Fruit fly (Drosophila melanogaster): Measurements from ENCODE around the gene CG42544.

The CG42544 gene

DNA sequence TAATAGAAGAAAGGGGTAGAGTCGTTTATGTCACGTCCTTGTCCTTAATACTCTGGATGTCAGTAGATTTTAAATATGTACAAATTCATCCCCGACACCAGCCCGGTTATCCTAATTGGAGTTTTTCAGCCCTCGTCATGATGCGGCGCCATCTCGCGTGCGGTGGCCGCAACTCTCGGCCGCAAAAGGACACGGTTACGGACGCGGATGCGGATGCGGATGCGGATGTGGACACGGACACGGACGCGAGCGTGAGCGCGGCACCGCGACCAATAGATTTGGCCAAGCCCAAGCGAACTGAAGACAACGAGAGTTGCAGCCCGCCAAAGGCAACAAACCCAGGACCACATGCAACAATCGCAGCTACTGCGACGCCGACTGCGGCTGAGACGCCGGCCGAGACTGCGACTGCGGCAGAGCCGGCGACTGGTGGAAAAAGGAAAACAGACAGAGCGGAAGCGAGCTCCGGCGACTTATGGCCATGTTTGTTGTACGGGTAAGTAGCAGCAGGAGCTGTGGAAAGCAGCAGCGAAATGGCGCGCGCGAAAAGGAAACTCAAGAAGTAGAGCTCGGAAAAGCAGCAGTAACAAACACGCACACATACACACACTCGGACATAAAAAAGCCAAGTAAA, at the start of gene CG42544:
Gene CG42544, plus strand, starts transcription at position 138 of the 634 bp plus-strand sequence.
- no peak for TF ChIP-seq ttk (optimal IDR thresholded peaks at IDR 0.05)

DNA sequence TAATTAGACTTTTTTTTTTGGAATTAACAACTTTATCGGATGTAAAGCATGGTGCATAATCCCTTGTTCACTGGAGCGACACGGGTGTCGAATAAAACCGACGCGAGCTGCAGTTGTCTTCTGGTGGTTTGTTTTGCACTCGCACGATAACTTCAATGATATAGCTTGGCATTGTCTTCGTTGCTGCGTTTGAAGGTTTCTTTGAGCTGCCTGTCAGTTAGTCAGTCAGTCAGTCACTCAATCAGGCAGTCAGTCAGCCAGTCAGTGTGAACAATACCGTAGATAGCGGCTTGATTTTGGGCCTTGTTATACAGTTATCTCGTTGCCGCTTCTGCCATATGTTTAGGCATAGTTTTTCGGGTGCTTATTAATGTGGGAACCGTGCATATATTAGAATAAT, 44.8 kb upstream of the CG42544 start:
- TF ChIP-seq Sin3A (optimal IDR thresholded peaks at IDR 0.05) (no peak), insv (optimal IDR thresholded peaks at IDR 0.05) (no peak), h (optimal IDR thresholded peaks at IDR 0.05) (no peak), Myc (optimal IDR thresholded peaks at IDR 0.05) (no peak), psq (optimal IDR thresholded peaks at IDR 0.05) (no peak), ttk (optimal IDR thresholded peaks at IDR 0.05) (no peak)

DNA sequence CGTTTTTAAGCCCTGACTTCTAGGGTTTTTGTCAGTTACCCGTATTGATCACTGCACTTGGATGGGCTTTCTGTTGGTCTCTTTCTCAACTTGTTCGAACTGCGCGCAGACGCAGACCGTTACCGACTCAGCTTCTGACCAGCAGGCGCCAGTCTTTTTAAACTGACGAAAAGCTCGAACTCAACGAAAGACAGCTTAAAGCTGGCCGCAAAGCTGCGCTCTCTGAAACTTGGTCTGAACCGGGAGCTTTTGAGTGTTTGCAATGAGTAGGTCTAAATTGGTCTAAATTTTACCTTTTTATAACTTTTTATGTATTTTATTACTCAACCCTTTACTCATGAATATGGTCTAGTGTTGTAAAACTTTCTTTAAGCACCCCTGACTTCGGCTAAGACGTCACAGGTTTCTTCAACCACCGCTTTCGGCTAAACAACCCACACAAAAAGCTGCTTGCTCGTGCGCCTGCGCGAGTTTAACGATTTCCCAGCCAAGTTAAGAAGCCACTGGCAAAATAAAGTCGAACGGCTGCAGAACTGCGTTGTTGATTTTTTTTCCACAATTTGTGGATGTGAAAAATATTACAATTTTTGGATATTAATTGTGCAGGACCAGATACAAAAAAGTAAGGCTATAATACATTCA, 38.7 kb upstream of the CG42544 start, which contains the start of the genes Gld and Syt4:
Gene Gld, minus strand, starts transcription at position 137 of the 642 bp plus-strand sequence.
Gene Syt4, plus strand, starts transcription at position 499 of the 642 bp plus-strand sequence.
- TF ChIP-seq Myc (optimal IDR thresholded peaks at IDR 0.05) (no peak), psq (optimal IDR thresholded peaks at IDR 0.05) (no peak), Sin3A (optimal IDR thresholded peaks at IDR 0.05) (no peak), ttk (optimal IDR thresholded peaks at IDR 0.05) (no peak), h (optimal IDR thresholded peaks at IDR 0.05) (no peak), insv (optimal IDR thresholded peaks at IDR 0.05) (no peak)

DNA sequence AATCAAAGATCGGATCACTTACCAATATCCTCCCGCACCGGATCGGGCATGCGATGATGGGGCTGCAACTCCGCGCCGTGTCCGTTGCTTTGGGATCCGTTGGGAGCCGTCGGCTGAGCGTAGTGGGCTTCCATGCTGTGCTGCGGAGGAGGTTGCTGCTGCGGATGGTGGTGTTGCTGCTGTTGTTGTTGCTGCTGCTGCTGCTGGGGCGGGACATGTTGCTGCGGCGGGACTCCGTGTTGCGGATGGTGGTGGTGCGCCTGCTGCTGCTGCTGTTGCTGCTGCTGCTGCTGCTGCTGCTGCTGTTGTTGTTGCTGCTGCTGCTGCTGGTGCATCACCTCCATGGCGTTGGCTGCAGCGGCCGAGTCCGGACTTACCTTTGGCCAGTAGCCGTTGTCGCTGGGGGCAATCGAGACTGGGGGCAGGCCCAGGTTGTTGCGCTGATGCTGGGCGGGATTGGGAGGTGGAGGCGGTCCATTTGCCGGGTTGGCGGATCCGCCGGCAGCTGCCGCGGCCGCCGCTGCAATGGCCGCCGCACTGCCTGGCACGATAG, 29.3 kb upstream of the CG42544 start:
- no peak for TF ChIP-seq insv (optimal IDR thresholded peaks at IDR 0.05)
- no peak for TF ChIP-seq Sin3A (optimal IDR thresholded peaks at IDR 0.05)
- TF ChIP-seq Myc (optimal IDR thresholded peaks at IDR 0.05), result no peak
- no peak for TF ChIP-seq psq (optimal IDR thresholded peaks at IDR 0.05)
- no peak for TF ChIP-seq ttk (optimal IDR thresholded peaks at IDR 0.05)
- TF ChIP-seq h (optimal IDR thresholded peaks at IDR 0.05), result no peak

DNA sequence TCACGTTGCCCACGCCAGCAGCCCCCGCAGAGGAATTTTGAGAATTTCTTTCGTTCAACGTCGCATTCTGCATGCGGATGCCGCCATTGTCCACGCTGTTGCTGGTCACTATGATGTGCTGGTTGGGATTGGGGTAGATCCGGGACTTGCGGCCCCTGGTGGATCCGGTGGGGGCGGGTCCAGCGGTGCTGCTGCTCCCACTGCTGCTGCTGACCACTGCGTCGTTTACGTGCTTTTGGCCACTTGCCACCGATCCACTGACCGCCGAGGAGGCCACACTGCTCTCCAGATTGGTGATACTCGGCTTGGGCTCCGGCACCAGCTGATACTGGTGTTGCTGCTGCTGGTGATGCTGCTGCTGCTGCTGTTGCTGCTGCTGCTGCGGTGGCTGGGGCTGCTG, 27.6 kb upstream of the CG42544 start:
- TF ChIP-seq psq (optimal IDR thresholded peaks at IDR 0.05), result no peak
- no peak for TF ChIP-seq ttk (optimal IDR thresholded peaks at IDR 0.05)
- no peak for TF ChIP-seq h (optimal IDR thresholded peaks at IDR 0.05)
- TF ChIP-seq Sin3A (optimal IDR thresholded peaks at IDR 0.05), result no peak
- TF ChIP-seq Myc (optimal IDR thresholded peaks at IDR 0.05), result no peak
- no peak for TF ChIP-seq insv (optimal IDR thresholded peaks at IDR 0.05)

DNA sequence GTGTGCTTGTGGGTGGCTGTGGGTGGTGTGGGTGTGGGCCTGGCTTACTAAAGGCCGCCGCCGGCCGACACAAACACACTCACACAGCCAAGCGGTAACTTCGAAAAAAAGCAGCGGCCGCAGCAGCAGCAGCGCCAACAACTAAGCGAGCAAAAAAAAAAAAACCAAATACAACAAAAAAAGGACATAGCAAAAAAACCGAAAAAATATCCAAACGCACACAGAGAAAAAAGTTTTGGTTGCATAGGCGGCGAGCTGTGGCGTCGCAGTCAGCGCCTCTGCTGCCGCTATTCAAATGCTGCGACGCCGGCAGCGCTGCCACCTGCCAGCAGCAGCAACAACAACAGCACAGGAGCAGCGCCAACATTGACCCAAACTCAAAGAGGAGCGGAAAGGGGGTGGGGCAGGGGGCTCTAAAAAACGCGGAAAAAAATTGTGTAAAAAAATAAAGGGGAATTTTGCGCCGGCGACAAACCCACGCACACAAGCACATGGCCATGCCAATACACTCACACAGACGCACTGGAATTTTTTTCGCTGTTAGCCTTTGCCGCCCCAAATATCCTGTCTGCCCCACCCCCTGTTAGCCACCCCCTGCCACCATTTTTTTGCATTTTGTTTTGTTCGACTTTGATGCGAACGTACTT, 22.0 kb upstream of the CG42544 start:
- TF ChIP-seq insv (optimal IDR thresholded peaks at IDR 0.05), result no peak
- TF ChIP-seq Sin3A (optimal IDR thresholded peaks at IDR 0.05), result no peak

DNA sequence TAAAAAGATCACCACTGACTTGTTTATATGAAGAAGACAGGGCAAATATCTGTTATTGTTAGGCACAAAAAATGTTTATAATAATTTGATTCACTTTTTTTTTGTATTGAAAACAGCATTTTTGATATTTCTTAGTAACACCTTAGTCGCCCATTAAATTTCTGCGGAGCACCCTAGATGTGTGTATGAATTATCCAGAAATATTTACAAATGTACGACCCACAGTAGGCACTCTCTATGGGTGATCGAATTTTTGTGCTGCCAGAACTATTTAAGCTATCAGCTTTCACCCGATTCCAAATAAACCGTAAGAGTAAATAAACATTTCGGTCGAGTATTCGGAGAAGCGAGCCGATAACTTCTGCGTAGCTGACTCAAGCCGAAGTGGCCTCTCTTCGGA, 18.7 kb upstream of the CG42544 start, which contains the start of gene RacGAP84C:
Gene RacGAP84C, plus strand, starts transcription at position 301 of the 400 bp plus-strand sequence.
- no peak for TF ChIP-seq psq (optimal IDR thresholded peaks at IDR 0.05)
- no peak for TF ChIP-seq Sin3A (optimal IDR thresholded peaks at IDR 0.05)
- TF ChIP-seq insv (optimal IDR thresholded peaks at IDR 0.05), result no peak
- no peak for TF ChIP-seq Myc (optimal IDR thresholded peaks at IDR 0.05)
- no peak for TF ChIP-seq h (optimal IDR thresholded peaks at IDR 0.05)
- TF ChIP-seq ttk (optimal IDR thresholded peaks at IDR 0.05), result no peak

DNA sequence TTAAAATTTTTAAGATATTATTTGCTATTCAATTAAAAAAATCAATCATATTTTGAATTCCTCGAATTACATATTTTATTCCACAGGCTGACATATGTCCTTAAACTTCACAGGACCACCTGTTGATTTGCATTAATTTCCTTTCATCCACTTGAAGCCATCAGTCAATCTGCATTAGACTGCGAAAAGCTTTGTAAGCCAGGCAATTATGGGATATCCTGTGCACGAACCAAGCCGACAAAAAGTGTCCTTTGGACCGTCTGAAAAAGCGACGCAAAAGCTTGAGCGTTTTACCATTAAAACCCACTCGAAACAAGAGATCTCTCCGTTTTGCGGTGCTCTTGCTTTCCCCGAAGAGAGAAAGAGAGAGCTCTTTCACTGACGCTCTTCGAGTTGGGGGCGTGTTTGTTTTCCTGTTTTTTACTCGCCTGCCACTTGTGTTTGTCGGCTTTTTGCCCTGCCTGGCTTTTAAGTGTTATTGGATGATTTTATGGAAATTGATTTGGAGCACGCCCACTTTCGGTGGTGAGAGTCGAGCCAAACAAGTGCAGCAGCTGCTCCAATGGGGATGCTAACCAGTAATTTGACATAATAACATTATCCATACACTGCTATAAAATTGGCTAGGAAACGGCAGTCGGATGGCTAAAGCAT, 2.3 kb downstream of the CG42544 start:
- TF ChIP-seq insv (optimal IDR thresholded peaks at IDR 0.05) (no peak), psq (optimal IDR thresholded peaks at IDR 0.05) (no peak), Myc (optimal IDR thresholded peaks at IDR 0.05) (no peak), Sin3A (optimal IDR thresholded peaks at IDR 0.05) (no peak), h (optimal IDR thresholded peaks at IDR 0.05) (no peak), ttk (optimal IDR thresholded peaks at IDR 0.05) (no peak)

DNA sequence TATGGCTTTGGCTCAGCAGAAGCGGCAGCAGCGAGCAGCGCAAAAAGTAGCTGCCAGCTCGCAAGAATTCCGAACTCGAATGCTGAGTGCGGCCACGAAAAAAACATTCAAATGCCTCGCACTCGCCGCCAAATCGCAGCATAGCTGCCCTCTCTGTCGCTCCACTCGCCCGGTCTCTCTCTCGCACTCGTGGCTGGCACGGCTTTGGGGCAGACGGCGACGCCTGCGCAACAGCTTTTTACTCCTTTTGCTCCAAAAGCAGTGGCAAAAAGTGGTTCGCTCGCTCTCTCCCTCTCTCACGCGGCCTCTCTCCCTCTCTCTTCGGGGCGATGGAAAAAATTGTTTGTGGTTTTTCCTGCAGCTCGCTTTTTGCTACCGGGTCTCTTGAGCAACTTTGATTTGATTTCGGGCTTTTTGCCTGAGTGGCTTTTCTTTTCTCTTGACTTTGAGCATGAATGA, 5.2 kb downstream of the CG42544 start, which contains the start of gene rn:
Gene rn, minus strand, starts transcription at position 51 of the 459 bp plus-strand sequence.
- no peak for TF ChIP-seq Myc (optimal IDR thresholded peaks at IDR 0.05)
- TF ChIP-seq ttk (optimal IDR thresholded peaks at IDR 0.05), result no peak
- TF ChIP-seq Sin3A (optimal IDR thresholded peaks at IDR 0.05), result no peak
- no peak for TF ChIP-seq insv (optimal IDR thresholded peaks at IDR 0.05)
- TF ChIP-seq h (optimal IDR thresholded peaks at IDR 0.05), result no peak
- TF ChIP-seq psq (optimal IDR thresholded peaks at IDR 0.05), result no peak

DNA sequence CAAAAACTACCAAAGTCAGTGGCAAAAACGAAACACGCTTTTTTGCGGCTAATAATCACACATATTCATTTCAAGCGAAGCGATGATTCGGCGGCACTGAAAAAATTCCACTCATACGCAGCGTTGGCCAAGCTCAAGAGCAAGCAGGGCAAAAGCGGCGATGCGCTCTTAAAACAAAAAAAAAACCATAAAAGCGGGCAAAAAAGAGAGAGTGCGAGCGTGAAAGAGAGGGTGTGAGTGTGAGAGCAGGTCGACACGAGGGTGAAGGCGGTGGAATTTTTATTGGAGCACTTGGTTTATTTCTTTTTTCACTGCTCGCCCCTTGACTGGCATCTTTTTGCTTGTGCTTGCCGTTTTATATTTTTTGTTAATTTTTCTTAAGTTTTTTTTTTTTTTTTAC, 6.2 kb downstream of the CG42544 start:
- TF ChIP-seq Sin3A (optimal IDR thresholded peaks at IDR 0.05), result no peak
- TF ChIP-seq insv (optimal IDR thresholded peaks at IDR 0.05), result no peak
- TF ChIP-seq Myc (optimal IDR thresholded peaks at IDR 0.05), result no peak
- TF ChIP-seq h (optimal IDR thresholded peaks at IDR 0.05), result no peak
- no peak for TF ChIP-seq ttk (optimal IDR thresholded peaks at IDR 0.05)
- no peak for TF ChIP-seq psq (optimal IDR thresholded peaks at IDR 0.05)

DNA sequence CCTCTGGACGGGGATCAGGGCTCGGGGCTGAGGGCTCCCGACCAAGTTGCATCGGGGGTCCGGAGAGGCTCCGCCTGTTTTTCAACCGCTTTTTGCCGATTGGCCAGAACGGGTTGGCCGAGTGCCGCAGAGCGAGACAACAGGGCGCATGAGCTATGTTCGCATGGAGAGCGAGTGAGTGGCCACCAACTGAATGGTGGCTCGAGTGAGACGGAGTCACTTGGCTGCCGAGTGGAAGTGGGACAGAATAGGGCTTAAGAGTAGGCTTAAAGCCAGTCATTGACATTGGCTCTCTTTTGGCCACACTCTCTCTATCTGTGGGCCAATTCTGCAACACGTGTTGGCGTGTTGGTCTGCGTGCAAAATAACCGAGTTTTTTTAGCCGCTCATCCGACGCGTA, 8.6 kb downstream of the CG42544 start:
- TF ChIP-seq ttk (optimal IDR thresholded peaks at IDR 0.05), result no peak
- no peak for TF ChIP-seq Myc (optimal IDR thresholded peaks at IDR 0.05)
- TF ChIP-seq insv (optimal IDR thresholded peaks at IDR 0.05), result no peak
- TF ChIP-seq Sin3A (optimal IDR thresholded peaks at IDR 0.05), result no peak
- no peak for TF ChIP-seq h (optimal IDR thresholded peaks at IDR 0.05)
- no peak for TF ChIP-seq psq (optimal IDR thresholded peaks at IDR 0.05)

DNA sequence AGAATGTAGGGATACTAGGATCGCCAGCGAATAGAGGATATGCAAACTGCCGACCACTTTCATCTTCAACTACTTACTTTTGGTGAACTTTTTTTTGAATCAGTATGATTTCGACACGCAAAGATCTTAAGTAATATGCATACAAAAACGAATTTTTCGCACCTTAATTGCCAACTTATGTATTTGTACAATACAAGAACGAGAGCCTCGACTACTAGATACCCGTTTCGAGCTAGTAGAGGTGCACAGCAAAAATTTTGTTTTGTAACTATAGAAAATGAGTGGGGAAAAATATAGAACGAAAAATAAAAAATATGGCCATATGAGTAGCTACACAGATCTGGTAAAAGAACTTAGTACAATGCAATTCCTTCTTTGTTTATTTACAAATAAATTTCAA, 12.7 kb downstream of the CG42544 start, which contains the start of gene CG10029:
Gene CG10029, minus strand, starts transcription at position 101 of the 400 bp plus-strand sequence.
- TF ChIP-seq Sin3A (optimal IDR thresholded peaks at IDR 0.05) (no peak), insv (optimal IDR thresholded peaks at IDR 0.05) (no peak), h (optimal IDR thresholded peaks at IDR 0.05) (no peak), psq (optimal IDR thresholded peaks at IDR 0.05) (no peak), ttk (optimal IDR thresholded peaks at IDR 0.05) (no peak), Myc (optimal IDR thresholded peaks at IDR 0.05) (no peak)
